Fruit fly (Drosophila melanogaster): ENCODE data around the gene ush.

Gene ush

DNA sequence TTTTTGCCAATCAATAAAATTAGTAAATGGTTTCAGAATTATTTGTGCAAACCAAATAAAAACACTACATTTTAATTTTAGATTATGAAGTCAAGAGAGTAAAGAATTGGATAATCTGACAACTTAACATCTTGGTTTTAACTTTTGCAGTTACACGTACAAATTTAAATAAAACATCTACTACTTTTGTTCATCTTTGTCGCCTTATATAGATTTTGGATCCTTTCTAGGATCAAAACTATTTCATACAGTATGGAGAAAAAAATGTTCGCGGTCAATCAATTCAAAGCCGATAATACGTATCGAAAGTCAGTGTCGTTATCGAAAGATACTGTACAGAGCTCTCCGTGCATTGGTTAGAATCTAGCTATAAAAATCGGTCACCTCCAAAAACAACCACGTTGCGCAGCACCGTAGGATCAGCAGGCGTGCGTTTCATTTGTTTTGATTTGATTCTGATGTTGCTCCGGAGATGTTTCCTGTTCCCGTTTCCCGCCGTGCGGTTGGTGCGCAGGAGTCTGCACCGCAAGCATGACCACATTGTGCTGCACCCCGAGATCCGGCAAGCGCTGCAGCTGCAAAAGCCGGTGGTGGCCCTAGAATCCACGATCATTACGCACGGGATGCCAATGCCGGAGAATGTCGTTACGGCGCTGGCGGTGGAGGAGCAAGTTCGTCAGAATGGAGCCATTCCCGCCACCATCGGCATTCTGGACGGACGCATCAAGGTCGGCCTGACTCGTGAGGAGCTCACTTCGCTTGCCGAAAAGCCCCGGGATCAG, 87.9 kb downstream of the ush start, which contains the start of the genes uncNacbeta and CG2794 (continued):
- TF ChIP-seq CG7928 (GFP tag; optimal IDR thresholded peaks at IDR 0.05) = peak; percentile 64
- TF ChIP-seq Hr51 (GFP tag; optimal IDR thresholded peaks at IDR 0.05) = no peak
- TF ChIP-seq ssp (GFP tag; IDR thresholded peaks at IDR 0.05) = no peak
- TF ChIP-seq zen2 (GFP tag; IDR thresholded peaks at IDR 0.05; ENCODE audit: partially characterized antibody) = peak; percentile 54; the same call in 2 of the 3 replicates
- 0 out of 2 replicates have a peak, but pooled peaks have one; percentile 22 for TF ChIP-seq CG6272 (GFP tag; IDR thresholded peaks at IDR 0.05)
- TF ChIP-seq prd (optimal IDR thresholded peaks at IDR 0.05) = no peak
- TF ChIP-seq prd (GFP tag; IDR thresholded peaks at IDR 0.05) = 0 out of 3 replicates have a peak, but pooled peaks have one; percentile 18
- peak; percentile 79 for TF ChIP-seq bbx (GFP tag; IDR thresholded peaks at IDR 0.05; ENCODE audit: partially characterized antibody)
- TF ChIP-seq Gug (GFP tag; IDR thresholded peaks at IDR 0.05) = peak; percentile 24; the same call in 1 of the 4 replicates
- TF ChIP-seq CG14710 (tag; optimal IDR thresholded peaks at IDR 0.05) = peak; percentile 8
- TF ChIP-seq tna (GFP tag; IDR thresholded peaks at IDR 0.05; ENCODE audit: partially characterized antibody) = peak; percentile 83
- no peak for TF ChIP-seq CG13624 (GFP tag; optimal IDR thresholded peaks at IDR 0.05)
- peak; percentile 71; the same call in 2 of the 4 replicates for TF ChIP-seq chinmo (GFP tag; IDR thresholded peaks at IDR 0.05; ENCODE audit: partially characterized antibody)
- no peak for TF ChIP-seq CG17912 (GFP tag; optimal IDR thresholded peaks at IDR 0.05)
- TF ChIP-seq CG1233 (GFP tag; optimal IDR thresholded peaks at IDR 0.05) = no peak
- TF ChIP-seq CG3838 (GFP tag; optimal IDR thresholded peaks at IDR 0.05) = no peak
- peak in 1 of 3 experiments; percentile 43 for TF ChIP-seq Stat92E (GFP tag; optimal IDR thresholded peaks at IDR 0.05)
- TF ChIP-seq luna (GFP tag; optimal IDR thresholded peaks at IDR 0.05) = no peak
- TF ChIP-seq NFAT (GFP tag; IDR thresholded peaks at IDR 0.05) = 0 out of 2 replicates have a peak, but pooled peaks have one; percentile 42
- no peak for TF ChIP-seq az2 (GFP tag; optimal IDR thresholded peaks at IDR 0.05)
- TF ChIP-seq CG7556 (GFP tag; optimal IDR thresholded peaks at IDR 0.05) = no peak
- TF ChIP-seq gfzf (GFP tag; optimal IDR thresholded peaks at IDR 0.05) = peak; percentile 22
- peak; percentile 51; the same call in 2 of the 3 replicates for TF ChIP-seq CG34224 (GFP tag; IDR thresholded peaks at IDR 0.05; ENCODE audit: partially characterized antibody)
- TF ChIP-seq CG7963 (GFP tag; IDR thresholded peaks at IDR 0.05; ENCODE audit: partially characterized antibody) = peak; percentile 79
- no peak for TF ChIP-seq fd102C (GFP tag; optimal IDR thresholded peaks at IDR 0.05)
- TF ChIP-seq H2.0 (GFP tag; IDR thresholded peaks at IDR 0.05) = no peak; the same call in 1 of the 2 replicates
- TF ChIP-seq rib (GFP tag; IDR thresholded peaks at IDR 0.05) = no peak
- no peak for TF ChIP-seq gcm2 (GFP tag; optimal IDR thresholded peaks at IDR 0.05)
- peak; percentile 12 for TF ChIP-seq her (GFP tag; optimal IDR thresholded peaks at IDR 0.05)
- TF ChIP-seq CG11398 (GFP tag; optimal IDR thresholded peaks at IDR 0.05) = peak; percentile 8
- no peak for TF ChIP-seq Elba2 (GFP tag; optimal IDR thresholded peaks at IDR 0.05)
- TF ChIP-seq CG13123 (GFP tag; optimal IDR thresholded peaks at IDR 0.05) = no peak
- no peak for TF ChIP-seq croc (GFP tag; conservative IDR thresholded peaks at IDR 0.05)
- no peak for TF ChIP-seq vvl (GFP tag; IDR thresholded peaks at IDR 0.05)
- peak; percentile 78 for TF ChIP-seq Sry-δ (GFP tag; optimal IDR thresholded peaks at IDR 0.05)
- peak; percentile 55; the same call in 1 of the 2 replicates for TF ChIP-seq CG9932 (GFP tag; IDR thresholded peaks at IDR 0.05)
- TF ChIP-seq Ada2b (GFP tag; IDR thresholded peaks at IDR 0.05) = no peak
- TF ChIP-seq CoRest (tag; optimal IDR thresholded peaks at IDR 0.05) = peak; percentile 25
- TF ChIP-seq slbo (GFP tag; IDR thresholded peaks at IDR 0.05) = peak; percentile 46; the same call in 1 of the 2 replicates
- no peak for TF ChIP-seq CG11504 (tag; optimal IDR thresholded peaks at IDR 0.05)
- no peak for TF ChIP-seq tin (GFP tag; optimal IDR thresholded peaks at IDR 0.05)
- TF ChIP-seq BEAF-32 (GFP tag; optimal IDR thresholded peaks at IDR 0.05) = peak; percentile 66
- no peak for TF ChIP-seq tio (GFP tag; optimal IDR thresholded peaks at IDR 0.05)
- no peak for TF ChIP-seq CG9727 (GFP tag; optimal IDR thresholded peaks at IDR 0.05)
- no peak for TF ChIP-seq CG15011 (GFP tag; optimal IDR thresholded peaks at IDR 0.05)
- TF ChIP-seq CG6254 (GFP tag; optimal IDR thresholded peaks at IDR 0.05) = no peak
- TF ChIP-seq Rfx (GFP tag; IDR thresholded peaks at IDR 0.05) = peak; percentile 55
- no peak for TF ChIP-seq maf-S (GFP tag; optimal IDR thresholded peaks at IDR 0.05)

Measured in whole organism, embryonic.